Worm (Caenorhabditis elegans) whole organism, early embryonic: ENCODE data around the gene fipr-6.

Experiments used
- B0310.2 ChIP-seq: sonication (generic microtip); optimal IDR thresholded peaks from 2 replicates; lab custom pipeline; 2016; ENCODE audit warnings: mild to moderate bottlenecking, missing genetic modification characterization, missing compliant biosample characterization
- ceh-13 ChIP-seq: fragments of 200-800 bp; sonication (Bioruptor generic); optimal IDR thresholded peaks from 2 replicates; lab custom pipeline; 2018; ENCODE audit warnings: mild to moderate bottlenecking, missing genetic modification characterization, missing compliant biosample characterization
- flt-1 ChIP-seq: fragments of 200-800 bp; sonication (Bioruptor generic); IDR thresholded peaks from 2 replicates; pipeline ENCODE4 v1.3.6; 2022; ENCODE audit warnings: missing genetic modification characterization, missing compliant biosample characterization
- pes-1 ChIP-seq: fragments of 200-800 bp; sonication (Bioruptor generic); IDR thresholded peaks from 2 replicates; pipeline ENCODE4 v1.3.6; 2022; ENCODE audit warnings: missing genetic modification reagents, missing genetic modification characterization, missing compliant biosample characterization
- scrt-1 ChIP-seq: fragments of 200-800 bp; sonication (Bioruptor generic); IDR thresholded peaks from 2 replicates; pipeline ENCODE4 v1.3.6; 2022; ENCODE audit warnings: missing genetic modification characterization, missing compliant biosample characterization
- tbx-37 ChIP-seq: fragments of 200-800 bp; sonication (Bioruptor generic); conservative IDR thresholded peaks from 2 replicates; pipeline ENCODE4 v1.3.6; 2022; ENCODE audit warnings: missing genetic modification reagents, missing genetic modification characterization, missing compliant biosample characterization

fipr-6 gene

DNA sequence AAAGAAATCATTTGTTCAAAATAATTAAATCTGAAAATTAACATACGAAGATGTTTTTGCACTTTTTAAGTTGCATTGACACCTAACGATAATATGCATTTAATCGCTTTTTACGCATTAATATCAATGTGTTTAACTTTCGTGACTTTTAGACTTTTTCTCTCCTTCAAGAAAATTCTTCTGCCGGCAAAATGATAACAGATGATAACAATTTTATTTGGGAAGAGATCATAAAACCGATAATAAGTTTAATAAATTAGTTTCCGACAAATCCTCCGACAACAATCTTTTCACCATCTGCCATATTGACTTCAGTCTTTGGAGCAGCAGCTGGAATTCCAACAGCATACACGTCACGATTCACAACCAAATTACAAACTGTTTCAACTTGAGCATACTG lies 49.1 kb downstream of the fipr-6 start:
- TF ChIP-seq scrt-1 (GFP tag; lab: Robert Waterston, UW) (no peak), flt-1 (GFP tag; lab: Robert Waterston, UW) (no peak), pes-1 (GFP tag; lab: Robert Waterston, UW) (no peak), B0310.2 (tag; lab: Kevin White, UChicago) (no peak), ceh-13 (GFP tag; lab: Kevin White, UChicago) (no peak), tbx-37 (no peak)
